Fruit fly (Drosophila melanogaster): ENCODE data around the gene CG15820.

Gene CG15820

dm6 chr3L:2164031-2164537 lies 10.0 kb downstream of the CG15820 start (continued):
- TF ChIP-seq CoRest (tag; optimal IDR thresholded peaks at IDR 0.05) (no peak), CG33557 (GFP tag; optimal IDR thresholded peaks at IDR 0.05) (no peak), lbe (GFP tag; optimal IDR thresholded peaks at IDR 0.05) (peak; percentile 77), esg (GFP tag; conservative IDR thresholded peaks at IDR 0.05) (peak; percentile 22; the same call in 1 of the 2 replicates), btn (GFP tag; optimal IDR thresholded peaks at IDR 0.05) (no peak), CG11560 (tag; IDR thresholded peaks at IDR 0.05) (peak; percentile 40; the same call in 1 of the 3 replicates), scrt (GFP tag; optimal IDR thresholded peaks at IDR 0.05) (no peak), CG16813 (GFP tag; IDR thresholded peaks at IDR 0.05; ENCODE audit: partially characterized antibody) (no peak), lov (optimal IDR thresholded peaks at IDR 0.05) (no peak), lov (GFP tag; IDR thresholded peaks at IDR 0.05) (no peak), CG15514 (GFP tag; optimal IDR thresholded peaks at IDR 0.05) (no peak), Ptx1 (GFP tag; IDR thresholded peaks at IDR 0.05) (peak; percentile 72), Nf-YB (GFP tag; optimal IDR thresholded peaks at IDR 0.05) (no peak), CG12744 (GFP tag; optimal IDR thresholded peaks at IDR 0.05) (no peak), CG17612 (GFP tag; IDR thresholded peaks at IDR 0.05) (no peak), ewg (GFP tag; optimal IDR thresholded peaks at IDR 0.05) (peak; percentile 25), Vsx1 (GFP tag; optimal IDR thresholded peaks at IDR 0.05) (no peak), Lpt (GFP tag; optimal IDR thresholded peaks at IDR 0.05) (no peak), Trl (optimal IDR thresholded peaks at IDR 0.05) (no peak), Trl (GFP tag; optimal IDR thresholded peaks at IDR 0.05) (peak; percentile 11), dan (GFP tag; IDR thresholded peaks at IDR 0.05) (no peak), Ets65A (GFP tag) (peak; percentile 82), CG8765 (GFP tag; IDR thresholded peaks at IDR 0.05) (no peak), PHDP (tag; optimal IDR thresholded peaks at IDR 0.05) (no peak), CG4820 (GFP tag; optimal IDR thresholded peaks at IDR 0.05) (peak; percentile 57), Camta (GFP tag; optimal IDR thresholded peaks at IDR 0.05) (peak; percentile 64), Doc3 (GFP tag; IDR thresholded peaks at IDR 0.05; ENCODE audit: partially characterized antibody) (no peak), CG6813 (GFP tag; optimal IDR thresholded peaks at IDR 0.05) (peak; percentile 4), Dad (GFP tag; optimal IDR thresholded peaks at IDR 0.05) (no peak), CG13894 (tag; optimal IDR thresholded peaks at IDR 0.05) (no peak), CG2678 (tag; optimal IDR thresholded peaks at IDR 0.05) (peak; percentile 7), CG18262 (tag; optimal IDR thresholded peaks at IDR 0.05) (peak; percentile 67), CG17568 (GFP tag; optimal IDR thresholded peaks at IDR 0.05) (no peak), Gug (GFP tag; IDR thresholded peaks at IDR 0.05) (no peak; the same call in 3 of the 4 replicates), kay (GFP tag; optimal IDR thresholded peaks at IDR 0.05) (no peak), danr (GFP tag; IDR thresholded peaks at IDR 0.05) (peak; percentile 48; the same call in 1 of the 2 replicates), CG32772 (GFP tag; IDR thresholded peaks at IDR 0.05) (peak; percentile 62), NFAT (GFP tag; IDR thresholded peaks at IDR 0.05) (no peak), CG4730 (GFP tag; IDR thresholded peaks at IDR 0.05) (peak; percentile 28; the same call in 1 of the 2 replicates), CG11247 (GFP tag; IDR thresholded peaks at IDR 0.05) (peak; percentile 9; the same call in 1 of the 2 replicates), Gsc (GFP tag; IDR thresholded peaks at IDR 0.05) (0 out of 2 replicates have a peak, but pooled peaks have one; percentile 11), Xbp1 (GFP tag; optimal IDR thresholded peaks at IDR 0.05) (peak; percentile 28), CG16863 (GFP tag; optimal IDR thresholded peaks at IDR 0.05) (no peak), CG10209 (GFP tag; optimal IDR thresholded peaks at IDR 0.05) (no peak), Antp (GFP tag; optimal IDR thresholded peaks at IDR 0.05) (peak; percentile 12), CG13123 (GFP tag; optimal IDR thresholded peaks at IDR 0.05) (no peak), shn (GFP tag; optimal IDR thresholded peaks at IDR 0.05) (no peak), slou (GFP tag; optimal IDR thresholded peaks at IDR 0.05) (no peak), yki (optimal IDR thresholded peaks at IDR 0.05) (no peak), CG4328 (GFP tag; optimal IDR thresholded peaks at IDR 0.05) (no peak), CG4854 (GFP tag; optimal IDR thresholded peaks at IDR 0.05) (no peak), nmo (GFP tag; optimal IDR thresholded peaks at IDR 0.05) (peak; percentile 29)

All from whole organism, embryonic.